Fruit fly (Drosophila melanogaster): ENCODE data around the gene RpL37A.

DNA sequence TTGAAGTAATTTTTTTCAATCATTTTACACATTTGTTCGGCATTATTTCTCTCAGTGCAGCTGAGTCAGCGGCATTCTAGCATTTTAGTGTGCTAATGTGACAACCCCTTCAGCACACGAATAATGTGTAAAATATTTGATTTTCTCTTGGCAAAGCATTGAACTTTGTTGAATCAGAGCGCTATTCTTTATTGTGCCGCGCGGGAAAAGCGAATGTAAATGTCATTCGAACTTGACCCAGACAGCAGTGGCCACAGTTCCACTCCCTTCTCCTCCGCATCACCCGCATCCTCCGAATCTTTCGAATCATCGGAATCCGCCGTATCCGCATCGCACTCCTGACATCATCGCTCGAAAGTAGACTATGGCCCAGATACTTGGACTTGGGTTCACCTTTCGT lies 33.0 kb downstream of the RpL37A start:
- TF ChIP-seq CG8478 (optimal IDR thresholded peaks at IDR 0.05) (no peak), CTCF (optimal IDR thresholded peaks at IDR 0.05) (no peak)
